Worm (Caenorhabditis elegans) whole organism, L4 larva: ENCODE data around the gene F56D2.3.

Experiments
- fkh-10 ChIP-seq: fragments of 150-350 bp; optimal IDR thresholded peaks from 2 replicates; lab custom pipeline; 2014; ENCODE audit warnings: missing biosample characterization, missing genetic modification reagents, missing genetic modification characterization
- nhr-237 ChIP-seq: sonication (generic microtip); optimal IDR thresholded peaks from 2 replicates; lab custom pipeline; 2017; ENCODE audit warnings: missing biosample characterization, missing genetic modification characterization
- zfp-2 ChIP-seq: sonication (generic microtip); optimal IDR thresholded peaks from 2 replicates; lab custom pipeline; 2016; ENCODE audit warnings: mild to moderate bottlenecking, missing genetic modification characterization, missing compliant biosample characterization

DNA sequence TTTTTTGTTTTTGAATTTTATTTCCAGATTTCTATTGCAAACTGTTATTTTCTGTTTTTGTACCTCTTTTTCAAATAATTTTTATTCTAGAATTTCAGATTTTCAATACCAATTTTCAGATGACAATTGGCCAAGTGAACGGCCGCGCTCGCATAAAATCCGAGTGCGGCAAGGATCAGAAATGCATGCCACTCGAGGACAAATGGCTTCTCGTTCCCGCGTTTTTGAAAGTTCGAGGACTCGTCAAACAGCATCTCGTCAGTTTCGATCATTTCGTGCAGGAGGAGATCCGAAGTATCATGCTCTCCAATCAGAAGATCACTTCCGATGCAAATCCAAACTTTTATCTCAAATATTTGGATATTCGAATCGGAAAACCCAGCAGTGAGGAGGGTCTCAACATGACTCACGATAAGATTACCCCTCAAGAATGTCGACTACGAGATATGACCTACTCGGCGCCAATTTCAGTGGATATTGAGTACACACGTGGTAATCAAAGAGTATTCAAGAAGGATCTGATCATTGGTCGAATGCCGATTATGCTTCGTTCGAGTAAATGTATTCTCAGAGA lies 27.4 kb upstream of the F56D2.3 start, which contains the start of gene rpc-2:
- TF ChIP-seq zfp-2 (tag; lab: Kevin White, UChicago) = no peak
- no peak for TF ChIP-seq nhr-237 (tag; lab: Kevin White, UChicago)
- TF ChIP-seq fkh-10 (GFP tag; lab: Kevin White, UChicago) = no peak
